ENCODE assay signal across 4 worm cellular contexts in the genomic region with DNA sequence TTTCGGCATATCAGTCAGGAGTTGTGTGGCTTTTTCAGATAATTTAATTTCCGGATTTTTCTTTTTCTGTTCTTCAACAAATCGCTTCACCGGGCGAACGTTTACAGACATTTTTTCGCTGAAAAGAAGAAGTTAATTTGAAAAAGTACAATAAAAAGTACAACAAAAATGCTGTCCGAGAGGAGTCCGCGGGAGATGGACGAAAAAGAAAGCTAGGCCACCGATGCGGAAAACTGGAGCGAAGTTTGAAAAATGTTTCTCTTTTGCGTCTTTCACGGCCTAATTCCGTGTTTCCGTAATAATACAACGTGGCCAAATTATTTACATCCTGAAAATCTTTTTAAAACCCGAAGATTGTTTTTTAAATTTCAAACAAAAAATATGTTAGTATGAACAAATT.
TF ChIP-seq lines count a peak whose summit lies in the region.

thoc-5 (minus strand) TSS at position 152 of the 400 bp plus-strand sequence.

TF ChIP-seq in whole organism, L2 larva, 48 proteins besides CTCF, POLR2A, EP300 and RAD21 (continues in another document):
- peak; percentile 72 for TF ChIP-seq unc-55 (GFP tag; optimal IDR thresholded peaks at IDR 0.05; lab: Kevin White, UChicago)
- TF ChIP-seq elt-1 (tag; optimal IDR thresholded peaks at IDR 0.05; lab: Kevin White, UChicago), result no peak
- TF ChIP-seq fos-1 (tag; optimal IDR thresholded peaks at IDR 0.05; lab: Kevin White, UChicago), result peak; percentile 46
- TF ChIP-seq R02D3.7 (tag; optimal IDR thresholded peaks at IDR 0.05; lab: Kevin White, UChicago), result peak; percentile 29
- peak; percentile 33 for TF ChIP-seq ama-1 (optimal IDR thresholded peaks at IDR 0.05; lab: Kevin White, UChicago)
- peak; percentile 93 for TF ChIP-seq sma-9 (GFP tag; optimal IDR thresholded peaks at IDR 0.05; lab: Kevin White, UChicago)
- TF ChIP-seq sma-9 (tag; optimal IDR thresholded peaks at IDR 0.05; lab: Kevin White, UChicago), result no peak
- peak; percentile 77 for TF ChIP-seq C34F6.9 (tag; optimal IDR thresholded peaks at IDR 0.05; lab: Kevin White, UChicago)
- no peak for TF ChIP-seq ztf-1 (GFP tag; conservative IDR thresholded peaks at IDR 0.05; lab: Robert Waterston, UW)
- TF ChIP-seq blmp-1 (tag; optimal IDR thresholded peaks at IDR 0.05; lab: Kevin White, UChicago; ENCODE audit: insufficient read depth), result peak; percentile 40
- TF ChIP-seq ceh-16 (tag; optimal IDR thresholded peaks at IDR 0.05; lab: Kevin White, UChicago), result no peak
- TF ChIP-seq mdl-1 (tag; optimal IDR thresholded peaks at IDR 0.05; lab: Kevin White, UChicago), result no peak
- no peak for TF ChIP-seq nhr-12 (tag; optimal IDR thresholded peaks at IDR 0.05; lab: Kevin White, UChicago)
- no peak for TF ChIP-seq aly-2 (tag; optimal IDR thresholded peaks at IDR 0.05; lab: Kevin White, UChicago)
- peak; percentile 60 for TF ChIP-seq ztf-4 (tag; optimal IDR thresholded peaks at IDR 0.05; lab: Kevin White, UChicago)
- TF ChIP-seq nhr-23 (tag; optimal IDR thresholded peaks at IDR 0.05; lab: Kevin White, UChicago), result no peak
- peak; percentile 97 for TF ChIP-seq gmeb-1 (tag; optimal IDR thresholded peaks at IDR 0.05; lab: Kevin White, UChicago)
- TF ChIP-seq skn-1 (tag; optimal IDR thresholded peaks at IDR 0.05; lab: Kevin White, UChicago), result no peak
- peak; percentile 87 for TF ChIP-seq F13H6.1 (tag; optimal IDR thresholded peaks at IDR 0.05; lab: Kevin White, UChicago)
- TF ChIP-seq sem-4 (tag; optimal IDR thresholded peaks at IDR 0.05; lab: Kevin White, UChicago), result peak; percentile 62
- peak; percentile 64 for TF ChIP-seq mab-5 (tag; optimal IDR thresholded peaks at IDR 0.05; lab: Kevin White, UChicago)
- no peak for TF ChIP-seq nhr-10 (tag; optimal IDR thresholded peaks at IDR 0.05; lab: Kevin White, UChicago)

TF ChIP-seq in whole organism, L4 larva, 104 proteins besides CTCF, POLR2A, EP300 and RAD21 (continues in another document):
- TF ChIP-seq attf-4 (tag; optimal IDR thresholded peaks at IDR 0.05; lab: Kevin White, UChicago), result no peak
- peak; percentile 60 for TF ChIP-seq dve-1 (tag; optimal IDR thresholded peaks at IDR 0.05; lab: Kevin White, UChicago; ENCODE audit: insufficient read depth)
- TF ChIP-seq Y5F2A.4 (GFP tag; optimal IDR thresholded peaks at IDR 0.05; lab: Kevin White, UChicago), result no peak
- TF ChIP-seq lsy-2 (tag; optimal IDR thresholded peaks at IDR 0.05; lab: Kevin White, UChicago), result peak in 1 of 2 experiments; percentile 87
- peak; percentile 92 for TF ChIP-seq aha-1 (tag; lab: Kevin White, UChicago)
- no peak for TF ChIP-seq unc-39 (tag; optimal IDR thresholded peaks at IDR 0.05; lab: Kevin White, UChicago)
- TF ChIP-seq tag-97 (GFP tag; IDR thresholded peaks at IDR 0.05; lab: Robert Waterston, UW), result peak; percentile 77; the same call in 1 of the 2 replicates
- peak; percentile 55 for TF ChIP-seq nhr-102 (tag; optimal IDR thresholded peaks at IDR 0.05; lab: Kevin White, UChicago)
- TF ChIP-seq unc-130 (GFP tag; optimal IDR thresholded peaks at IDR 0.05; lab: Kevin White, UChicago), result peak; percentile 94
- TF ChIP-seq daf-8 (GFP tag; IDR thresholded peaks at IDR 0.05; lab: Robert Waterston, UW), result no peak
- no peak for TF ChIP-seq F26F4.8 (GFP tag; conservative IDR thresholded peaks at IDR 0.05; lab: Robert Waterston, UW)
- TF ChIP-seq ceh-20 (GFP tag; IDR thresholded peaks at IDR 0.05; lab: Robert Waterston, UW), result peak; percentile 75; the same call in 1 of the 2 replicates
- no peak for TF ChIP-seq zip-2 (tag; optimal IDR thresholded peaks at IDR 0.05; lab: Kevin White, UChicago)
- TF ChIP-seq nhr-237 (tag; optimal IDR thresholded peaks at IDR 0.05; lab: Kevin White, UChicago), result no peak
- TF ChIP-seq nhr-28 (tag; optimal IDR thresholded peaks at IDR 0.05; lab: Kevin White, UChicago), result peak; percentile 34
- TF ChIP-seq hlh-11 (tag; optimal IDR thresholded peaks at IDR 0.05; lab: Kevin White, UChicago), result peak; percentile 52
- peak; percentile 50; the same call in 1 of the 2 replicates for TF ChIP-seq vab-7 (GFP tag; IDR thresholded peaks at IDR 0.05; lab: Robert Waterston, UW)
- TF ChIP-seq mep-1 (tag; optimal IDR thresholded peaks at IDR 0.05; lab: Kevin White, UChicago), result peak; percentile 53
- TF ChIP-seq egl-27 (tag; optimal IDR thresholded peaks at IDR 0.05; lab: Kevin White, UChicago), result no peak
- TF ChIP-seq zip-11 (GFP tag; IDR thresholded peaks at IDR 0.05; lab: Robert Waterston, UW), result no peak
- TF ChIP-seq Y48G9A.11 (GFP tag; IDR thresholded peaks at IDR 0.05; lab: Robert Waterston, UW), result peak; percentile 78; the same call in 1 of the 2 replicates
- peak; percentile 92 for TF ChIP-seq ZK337.2 (GFP tag; IDR thresholded peaks at IDR 0.05; lab: Robert Waterston, UW)

TF ChIP-seq in whole organism, late embryonic, 69 proteins besides CTCF, POLR2A, EP300 and RAD21 (continues in another document):
- TF ChIP-seq sox-4 (tag; optimal IDR thresholded peaks at IDR 0.05; lab: Kevin White, UChicago) (no peak), ceh-18 (tag; optimal IDR thresholded peaks at IDR 0.05; lab: Kevin White, UChicago) (peak; percentile 10), ceh-30 (tag; optimal IDR thresholded peaks at IDR 0.05; lab: Kevin White, UChicago) (no peak), nhr-232 (tag; optimal IDR thresholded peaks at IDR 0.05; lab: Kevin White, UChicago) (no peak), dve-1 (tag; optimal IDR thresholded peaks at IDR 0.05; lab: Kevin White, UChicago) (no peak), dmd-4 (tag; optimal IDR thresholded peaks at IDR 0.05; lab: Kevin White, UChicago; ENCODE audit: borderline replicate concordance) (peak; percentile 14), rnt-1 (tag; optimal IDR thresholded peaks at IDR 0.05; lab: Kevin White, UChicago) (peak; percentile 74), ama-1 (optimal IDR thresholded peaks at IDR 0.05; lab: Kevin White, UChicago) (no peak), pat-9 (tag; optimal IDR thresholded peaks at IDR 0.05; lab: Kevin White, UChicago) (no peak), ceh-34 (tag; optimal IDR thresholded peaks at IDR 0.05; lab: Kevin White, UChicago) (peak; percentile 40), elt-2 (tag; optimal IDR thresholded peaks at IDR 0.05; lab: Kevin White, UChicago) (peak; percentile 51), ceh-22 (tag; optimal IDR thresholded peaks at IDR 0.05; lab: Kevin White, UChicago) (no peak), hlh-15 (tag; optimal IDR thresholded peaks at IDR 0.05; lab: Kevin White, UChicago) (peak; percentile 34), ceh-6 (GFP tag; optimal IDR thresholded peaks at IDR 0.05; lab: Kevin White, UChicago) (no peak), odd-2 (tag; optimal IDR thresholded peaks at IDR 0.05; lab: Kevin White, UChicago) (no peak), ceh-45 (GFP tag; IDR thresholded peaks at IDR 0.05; lab: Robert Waterston, UW) (no peak), fax-1 (tag; optimal IDR thresholded peaks at IDR 0.05; lab: Kevin White, UChicago) (peak; percentile 70), madf-2 (tag; optimal IDR thresholded peaks at IDR 0.05; lab: Kevin White, UChicago) (no peak), pax-1 (tag; optimal IDR thresholded peaks at IDR 0.05; lab: Kevin White, UChicago) (no peak), gmeb-2 (tag; optimal IDR thresholded peaks at IDR 0.05; lab: Kevin White, UChicago) (no peak), lin-11 (tag; optimal IDR thresholded peaks at IDR 0.05; lab: Kevin White, UChicago) (no peak), hlh-8 (tag; optimal IDR thresholded peaks at IDR 0.05; lab: Kevin White, UChicago) (peak; percentile 83), ceh-24 (tag; optimal IDR thresholded peaks at IDR 0.05; lab: Kevin White, UChicago) (no peak), pha-2 (tag; optimal IDR thresholded peaks at IDR 0.05; lab: Kevin White, UChicago) (no peak), nhr-11 (tag; optimal IDR thresholded peaks at IDR 0.05; lab: Kevin White, UChicago) (no peak)

TF ChIP-seq in whole organism, mixed stage, embryonic, 35 proteins besides CTCF, POLR2A, EP300 and RAD21:
- TF ChIP-seq nhr-12 (tag; optimal IDR thresholded peaks at IDR 0.05; lab: Kevin White, UChicago) (no peak), unc-62 (GFP tag; optimal IDR thresholded peaks at IDR 0.05; lab: Kevin White, UChicago) (no peak), cnd-1 (tag; optimal IDR thresholded peaks at IDR 0.05; lab: Kevin White, UChicago) (peak; percentile 7), bed-3 (GFP tag; optimal IDR thresholded peaks at IDR 0.05; lab: Kevin White, UChicago) (no peak), mep-1 (tag; optimal IDR thresholded peaks at IDR 0.05; lab: Kevin White, UChicago) (peak; percentile 61), nhr-237 (tag; optimal IDR thresholded peaks at IDR 0.05; lab: Kevin White, UChicago) (peak; percentile 50), lin-13 (tag; optimal IDR thresholded peaks at IDR 0.05; lab: Kevin White, UChicago) (peak; percentile 27), sptf-1 (tag; optimal IDR thresholded peaks at IDR 0.05; lab: Kevin White, UChicago) (peak; percentile 70), lsy-2 (tag; optimal IDR thresholded peaks at IDR 0.05; lab: Kevin White, UChicago) (peak; percentile 67), mls-2 (tag; optimal IDR thresholded peaks at IDR 0.05; lab: Kevin White, UChicago) (peak; percentile 33), ces-1 (GFP tag; optimal IDR thresholded peaks at IDR 0.05; lab: Kevin White, UChicago) (peak; percentile 21), unc-120 (tag; optimal IDR thresholded peaks at IDR 0.05; lab: Kevin White, UChicago; ENCODE audit: poor library complexity, severe bottlenecking) (no peak), elt-3 (tag; optimal IDR thresholded peaks at IDR 0.05; lab: Kevin White, UChicago) (no peak)
